Fruit fly (Drosophila melanogaster) whole organism, embryonic: ENCODE data around the gene HP1b.

Source experiments
- Blimp-1 ChIP-seq: fragments of 200-800 bp; sonication (Bioruptor generic); optimal IDR thresholded peaks from 3 replicates; lab custom pipeline; 2018; ENCODE audit warnings: missing biosample characterization, missing genetic modification characterization, mild to moderate bottlenecking, moderate library complexity, missing genetic modification reagents
- CG10147 ChIP-seq: fragments of 200-800 bp; sonication (Bioruptor generic); optimal IDR thresholded peaks from 2 replicates; lab custom pipeline; 2019; ENCODE audit warnings: missing biosample characterization, mild to moderate bottlenecking, missing genetic modification characterization, moderate library complexity
- CG10979 ChIP-seq: fragments of 200-800 bp; sonication (Bioruptor generic); optimal IDR thresholded peaks from 2 replicates; lab custom pipeline; 2018; ENCODE audit warnings: missing biosample characterization, mild to moderate bottlenecking, missing genetic modification characterization, moderate library complexity
- CG11093 ChIP-seq: fragments of 200-800 bp; sonication (Bioruptor generic); IDR thresholded peaks from 3 replicates; pipeline ENCODE4 v1.3.6; 2022; ENCODE audit warnings: missing biosample characterization, missing genetic modification characterization
- CG11696 ChIP-seq: fragments of 200-800 bp; sonication (Bioruptor generic); IDR thresholded peaks from 2 replicates; pipeline ENCODE4 v1.3.6; 2022; ENCODE audit warnings: missing biosample characterization, missing genetic modification characterization
- CG13894 ChIP-seq: fragments of 200-800 bp; sonication (Bioruptor generic); optimal IDR thresholded peaks from 3 replicates; lab custom pipeline; 2018; ENCODE audit warnings: missing biosample characterization, mild to moderate bottlenecking, missing genetic modification characterization, moderate library complexity
- CG1529 ChIP-seq: fragments of 200-800 bp; sonication (Bioruptor generic); optimal IDR thresholded peaks from 3 replicates; lab custom pipeline; 2018; ENCODE audit warnings: missing biosample characterization, missing genetic modification characterization
- CG16813 ChIP-seq: fragments of 200-800 bp; sonication (Bioruptor generic); IDR thresholded peaks from 3 replicates; pipeline ENCODE4 v1.3.6; 2022; ENCODE audit warnings: missing biosample characterization, missing genetic modification characterization; ENCODE audit not compliant: partially characterized antibody
- CG2120 ChIP-seq: fragments of 200-800 bp; sonication (Bioruptor generic); optimal IDR thresholded peaks from 3 replicates; lab custom pipeline; 2016; ENCODE audit warnings: missing biosample characterization, missing genetic modification characterization
- CG2129 ChIP-seq: fragments of 200-800 bp; sonication (Bioruptor generic); IDR thresholded peaks from 2 replicates; pipeline ENCODE4 v1.3.6; 2022; ENCODE audit warnings: missing biosample characterization, missing genetic modification characterization; ENCODE audit not compliant: partially characterized antibody
- CG2678 ChIP-seq: fragments of 200-800 bp; sonication (Bioruptor generic); optimal IDR thresholded peaks from 3 replicates; lab custom pipeline; 2019; ENCODE audit warnings: missing biosample characterization, mild to moderate bottlenecking, missing genetic modification characterization, moderate library complexity
- CG30403 ChIP-seq: fragments of 200-800 bp; sonication (Bioruptor generic); optimal IDR thresholded peaks from 3 replicates; lab custom pipeline; 2016; ENCODE audit warnings: missing biosample characterization, missing genetic modification characterization
- CG5245 ChIP-seq: fragments of 200-800 bp; sonication (Bioruptor generic); optimal IDR thresholded peaks from 3 replicates; lab custom pipeline; 2016; ENCODE audit warnings: missing biosample characterization, missing genetic modification characterization
- CG6254 ChIP-seq: fragments of 200-800 bp; sonication (Bioruptor generic); optimal IDR thresholded peaks from 3 replicates; lab custom pipeline; 2017; ENCODE audit warnings: mild to moderate bottlenecking, missing biosample characterization, missing genetic modification reagents, missing genetic modification characterization
- CG6791 ChIP-seq: fragments of 200-800 bp; sonication (Bioruptor generic); IDR thresholded peaks from 3 replicates; pipeline ENCODE4 v1.3.6; 2022; ENCODE audit warnings: missing biosample characterization, missing genetic modification characterization; ENCODE audit not compliant: partially characterized antibody
- CG7357 ChIP-seq: fragments of 200-800 bp; sonication (Bioruptor generic); IDR thresholded peaks from 3 replicates; pipeline ENCODE4 v1.3.6; 2022; ENCODE audit warnings: missing biosample characterization, missing genetic modification characterization
- CG7372 ChIP-seq: fragments of 200-800 bp; sonication (Bioruptor generic); IDR thresholded peaks from 2 replicates; pipeline ENCODE4 v1.3.6; 2022; ENCODE audit warnings: missing biosample characterization, missing genetic modification characterization
- CG7786 ChIP-seq: fragments of 200-800 bp; sonication (Bioruptor generic); optimal IDR thresholded peaks from 2 replicates; lab custom pipeline; 2016; ENCODE audit warnings: missing biosample characterization, missing genetic modification characterization
- CG9727 ChIP-seq: fragments of 200-800 bp; sonication (Bioruptor generic); optimal IDR thresholded peaks from 3 replicates; lab custom pipeline; 2017; ENCODE audit warnings: missing biosample characterization, mild to moderate bottlenecking, missing genetic modification characterization
- CrebB ChIP-seq: fragments of 200-800 bp; sonication (Bioruptor generic); optimal IDR thresholded peaks from 3 replicates; lab custom pipeline; 2018; ENCODE audit warnings: missing biosample characterization, mild to moderate bottlenecking, missing genetic modification characterization
- Ets97D ChIP-seq: fragments of 200-800 bp; sonication (Bioruptor generic); optimal IDR thresholded peaks from 3 replicates; lab custom pipeline; 2016; ENCODE audit warnings: missing biosample characterization, missing genetic modification characterization
- Fer2 ChIP-seq: fragments of 200-800 bp; sonication (Bioruptor generic); optimal IDR thresholded peaks from 2 replicates; lab custom pipeline; 2018; ENCODE audit warnings: missing biosample characterization, mild to moderate bottlenecking, missing genetic modification characterization, moderate library complexity
- NC2α ChIP-seq: fragments of 200-800 bp; sonication (Bioruptor generic); optimal IDR thresholded peaks from 2 replicates; lab custom pipeline; 2016; ENCODE audit warnings: missing biosample characterization, missing genetic modification characterization
- NK7.1 ChIP-seq: fragments of 200-800 bp; sonication (Bioruptor generic); optimal IDR thresholded peaks from 3 replicates; lab custom pipeline; 2016; ENCODE audit warnings: missing biosample characterization, missing genetic modification characterization
- Rx ChIP-seq: fragments of 200-800 bp; sonication (Bioruptor generic); IDR thresholded peaks from 2 replicates; pipeline ENCODE4 v1.3.6; 2022; ENCODE audit warnings: missing biosample characterization, missing genetic modification characterization
- Sry-δ ChIP-seq: fragments of 200-800 bp; sonication (Bioruptor generic); optimal IDR thresholded peaks from 2 replicates; lab custom pipeline; 2016; ENCODE audit warnings: missing biosample characterization, missing genetic modification characterization
- Ssrp ChIP-seq: fragments of 200-800 bp; sonication (Bioruptor generic); optimal IDR thresholded peaks from 2 replicates; lab custom pipeline; 2018; ENCODE audit warnings: missing biosample characterization, mild to moderate bottlenecking, missing genetic modification characterization, moderate library complexity
- YL-1 ChIP-seq: fragments of 200-800 bp; sonication (Bioruptor generic); optimal IDR thresholded peaks from 3 replicates; lab custom pipeline; 2017; ENCODE audit warnings: missing biosample characterization, mild to moderate bottlenecking, missing genetic modification characterization
- ab ChIP-seq: fragments of 200-800 bp; sonication (Bioruptor generic); optimal IDR thresholded peaks from 2 replicates; lab custom pipeline; 2016; ENCODE audit warnings: missing biosample characterization, missing genetic modification characterization
- aop ChIP-seq: fragments of 200-800 bp; sonication (Bioruptor generic); IDR thresholded peaks from 2 replicates; pipeline ENCODE4 v1.3.6; 2022; ENCODE audit warnings: missing biosample characterization, missing genetic modification characterization
- ase ChIP-seq: fragments of 200-800 bp; sonication (Bioruptor generic); IDR thresholded peaks from 3 replicates; pipeline ENCODE4 v1.3.6; 2022; ENCODE audit warnings: missing biosample characterization, missing genetic modification characterization
- bcd ChIP-seq: fragments of 200-800 bp; sonication (Bioruptor generic); optimal IDR thresholded peaks from 2 replicates; lab custom pipeline; 2017; ENCODE audit warnings: missing biosample characterization, mild to moderate bottlenecking, missing genetic modification characterization
- caup ChIP-seq: fragments of 200-800 bp; sonication (Bioruptor generic); optimal IDR thresholded peaks from 3 replicates; lab custom pipeline; 2017; ENCODE audit warnings: missing biosample characterization, mild to moderate bottlenecking, missing genetic modification characterization, moderate library complexity; ENCODE audit not compliant: severe bottlenecking
- dpn ChIP-seq, 2 experiments: fragments of 200-800 bp; sonication (Bioruptor generic); optimal IDR thresholded peaks; 3 replicates each; lab custom pipeline; 2016; ENCODE audit warnings: missing biosample characterization in 2 of 2, missing genetic modification characterization in 2 of 2
- en ChIP-seq: fragments of 200-800 bp; sonication (Bioruptor generic); optimal IDR thresholded peaks from 2 replicates; lab custom pipeline; 2016; ENCODE audit warnings: missing biosample characterization, missing genetic modification characterization
- eve ChIP-seq, 2 experiments: fragments of >200 bp; optimal IDR thresholded peaks; 2 replicates each; lab custom pipeline; 2017; ENCODE audit warnings: missing biosample characterization in 2 of 2, missing genetic modification characterization in 2 of 2
- gcm2 ChIP-seq: fragments of 200-800 bp; sonication (Bioruptor generic); optimal IDR thresholded peaks from 2 replicates; lab custom pipeline; 2016; ENCODE audit warnings: missing biosample characterization, missing genetic modification characterization
- h ChIP-seq: fragments of >200 bp; optimal IDR thresholded peaks from 2 replicates; lab custom pipeline; 2017
- jigr1 ChIP-seq: fragments of 200-800 bp; sonication (Bioruptor generic); IDR thresholded peaks from 3 replicates; pipeline ENCODE4 v1.3.6; 2022; ENCODE audit warnings: missing biosample characterization, missing genetic modification characterization
- kay ChIP-seq: fragments of 200-800 bp; sonication (Bioruptor generic); optimal IDR thresholded peaks from 2 replicates; lab custom pipeline; 2016; ENCODE audit warnings: missing biosample characterization, missing genetic modification characterization
- knrl ChIP-seq: fragments of 200-800 bp; sonication (Bioruptor generic); IDR thresholded peaks from 3 replicates; pipeline ENCODE4 v1.3.6; 2022; ENCODE audit warnings: missing biosample characterization, missing genetic modification characterization; ENCODE audit not compliant: partially characterized antibody
- lab ChIP-seq: fragments of 200-800 bp; sonication (Bioruptor generic); optimal IDR thresholded peaks from 3 replicates; lab custom pipeline; 2017; ENCODE audit warnings: missing biosample characterization, missing genetic modification characterization, mild to moderate bottlenecking, moderate library complexity, missing genetic modification reagents
- lmd ChIP-seq: fragments of 200-800 bp; sonication (Bioruptor generic); IDR thresholded peaks from 2 replicates; pipeline ENCODE4 v1.3.6; 2022; ENCODE audit warnings: missing biosample characterization, missing genetic modification characterization
- onecut ChIP-seq: fragments of 200-800 bp; sonication (Bioruptor generic); IDR thresholded peaks from 2 replicates; pipeline ENCODE4 v1.3.6; 2022; ENCODE audit warnings: missing biosample characterization, missing genetic modification characterization
- rib ChIP-seq: fragments of 200-800 bp; sonication (Bioruptor generic); IDR thresholded peaks from 2 replicates; pipeline ENCODE4 v1.3.6; 2022; ENCODE audit warnings: missing biosample characterization, missing genetic modification characterization
- row ChIP-seq: fragments of 200-800 bp; sonication (Bioruptor generic); IDR thresholded peaks from 3 replicates; pipeline ENCODE4 v1.3.6; 2022; ENCODE audit warnings: missing biosample characterization, missing genetic modification characterization
- run ChIP-seq: fragments of 200-800 bp; sonication (Bioruptor generic); optimal IDR thresholded peaks from 3 replicates; lab custom pipeline; 2018; ENCODE audit warnings: missing biosample characterization, mild to moderate bottlenecking, missing genetic modification characterization
- so ChIP-seq: fragments of 200-800 bp; sonication (Bioruptor generic); IDR thresholded peaks from 3 replicates; pipeline ENCODE4 v1.3.6; 2022; ENCODE audit warnings: missing biosample characterization, missing genetic modification characterization
- tna ChIP-seq: fragments of 200-800 bp; sonication (Bioruptor generic); IDR thresholded peaks from 2 replicates; pipeline ENCODE4 v1.3.6; 2022; ENCODE audit warnings: missing biosample characterization, missing genetic modification characterization; ENCODE audit not compliant: partially characterized antibody
- trem ChIP-seq: fragments of 200-800 bp; optimal IDR thresholded peaks from 3 replicates; lab custom pipeline; 2019; ENCODE audit warnings: missing biosample characterization, mild to moderate bottlenecking, missing genetic modification characterization, moderate library complexity
- unc-4 ChIP-seq: fragments of 200-800 bp; sonication (Bioruptor generic); IDR thresholded peaks from 2 replicates; pipeline ENCODE4 v1.3.6; 2022; ENCODE audit warnings: missing biosample characterization, missing genetic modification characterization; ENCODE audit not compliant: partially characterized antibody
- zfh2 ChIP-seq: fragments of 200-800 bp; sonication (Bioruptor generic); optimal IDR thresholded peaks from 2 replicates; lab custom pipeline; 2016; ENCODE audit warnings: missing biosample characterization, missing genetic modification characterization

Gene HP1b

DNA sequence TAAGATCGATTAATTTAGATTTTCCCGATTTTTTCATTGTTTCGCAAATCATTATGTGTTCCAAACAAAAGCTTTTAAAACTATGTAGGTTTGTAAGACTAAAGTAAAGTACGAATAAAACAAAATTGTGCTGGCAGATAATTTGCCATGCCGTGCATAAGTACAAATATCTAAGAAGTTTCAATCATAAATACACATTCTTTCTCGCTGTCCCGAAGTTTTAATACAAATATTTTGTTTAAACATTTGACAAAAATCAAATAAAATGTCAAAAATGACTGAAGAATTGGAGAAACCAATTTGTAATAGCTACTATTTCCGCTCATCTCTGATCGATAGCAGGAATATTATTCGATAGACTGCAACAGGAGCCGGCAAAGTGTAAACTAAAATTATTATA is 1.7 kb downstream of the HP1b start, which contains the start of gene APC4 (continued):
- TF ChIP-seq Fer2 (tag; lab: Kevin White, UChicago) (no peak), CrebB (tag; lab: Kevin White, UChicago) (no peak), CG10147 (GFP tag; lab: Kevin White, UChicago) (no peak), CG6254 (GFP tag; lab: Kevin White, UChicago) (no peak), aop (GFP tag; lab: Robert Waterston, UW) (no peak), CG2678 (peak; percentile 54), CG10979 (tag; lab: Kevin White, UChicago) (peak; percentile 12), CG1529 (GFP tag; lab: Kevin White, UChicago) (no peak), ase (GFP tag; lab: Robert Waterston, UW) (no peak), rib (no peak), trem (no peak), CG11696 (GFP tag; lab: Robert Waterston, UW) (no peak), CG13894 (tag; lab: Kevin White, UChicago) (no peak), kay (GFP tag; lab: Kevin White, UChicago) (no peak), caup (GFP tag; lab: Kevin White, UChicago) (no peak), zfh2 (GFP tag; lab: Kevin White, UChicago) (peak; percentile 36), Rx (GFP tag; lab: Robert Waterston, UW) (no peak), CG30403 (GFP tag; lab: Kevin White, UChicago) (peak; percentile 55), tna (no peak), CG6791 (GFP tag; lab: Robert Waterston, UW) (no peak), jigr1 (GFP tag; lab: Robert Waterston, UW) (no peak), gcm2 (GFP tag; lab: Kevin White, UChicago) (no peak), bcd (GFP tag; lab: Kevin White, UChicago) (no peak), CG2120 (GFP tag; lab: Kevin White, UChicago) (peak; percentile 56), unc-4 (GFP tag; lab: Robert Waterston, UW) (no peak), run (no peak), onecut (GFP tag; lab: Robert Waterston, UW) (no peak), CG9727 (GFP tag; lab: Kevin White, UChicago) (peak; percentile 6), CG7357 (GFP tag; lab: Robert Waterston, UW) (no peak), knrl (GFP tag; lab: Robert Waterston, UW) (no peak), lmd (no peak), CG5245 (GFP tag; lab: Kevin White, UChicago) (no peak), NK7.1 (GFP tag; lab: Kevin White, UChicago) (no peak), ab (no peak), CG16813 (GFP tag; lab: Robert Waterston, UW) (no peak), dpn (GFP tag; optimal IDR thresholded peaks at IDR 0.05; lab: Kevin White, UChicago) (peak; percentile 14 to 20), eve (GFP tag; optimal IDR thresholded peaks at IDR 0.05; lab: Kevin White, UChicago) (no peak), CG7372 (GFP tag; lab: Robert Waterston, UW) (no peak), Ets97D (peak; percentile 12), h (lab: Kevin White, UChicago) (no peak), en (no peak), Ssrp (tag; lab: Kevin White, UChicago) (peak; percentile 37), CG7786 (GFP tag; lab: Kevin White, UChicago) (peak; percentile 9), Sry-δ (peak; percentile 60), Blimp-1 (no peak), lab (GFP tag; lab: Kevin White, UChicago) (no peak), NC2α (no peak), row (GFP tag; lab: Robert Waterston, UW) (peak; percentile 75), CG11093 (no peak), so (GFP tag; lab: Robert Waterston, UW) (no peak), CG2129 (GFP tag; lab: Robert Waterston, UW) (no peak), YL-1 (GFP tag; lab: Kevin White, UChicago) (no peak)
